Fruit fly (Drosophila melanogaster): ENCODE measurements around the gene CG7149.

The CG7149 gene

dm6 chr2L:7790448-7791355, at the start of gene CG7149:
CG7149 (minus strand) TSS chr2L:7790557.
- no peak for TF ChIP-seq Pif1B (GFP tag; optimal IDR thresholded peaks at IDR 0.05)
- TF ChIP-seq gl (tag; optimal IDR thresholded peaks at IDR 0.05): no peak
- peak; percentile 25 for TF ChIP-seq Snoo (tag; optimal IDR thresholded peaks at IDR 0.05)
- TF ChIP-seq CG14655 (GFP tag; optimal IDR thresholded peaks at IDR 0.05): peak; percentile 20
- TF ChIP-seq Ets98B (GFP tag; IDR thresholded peaks at IDR 0.05): no peak; the same call in 1 of the 2 replicates
- TF ChIP-seq CG8159 (tag; optimal IDR thresholded peaks at IDR 0.05): peak; percentile 46
- no peak for TF ChIP-seq Pif1A (GFP tag; optimal IDR thresholded peaks at IDR 0.05)
- no peak for TF ChIP-seq CG34367 (tag; optimal IDR thresholded peaks at IDR 0.05)
- TF ChIP-seq CG12605 (GFP tag; IDR thresholded peaks at IDR 0.05): 0 out of 2 replicates have a peak, but pooled peaks have one; percentile 11
- peak; percentile 37; the same call in 1 of the 3 replicates for TF ChIP-seq CG4496 (GFP tag; IDR thresholded peaks at IDR 0.05)
- no peak for TF ChIP-seq CG9948 (tag; optimal IDR thresholded peaks at IDR 0.05)
- TF ChIP-seq CG13204 (GFP tag; optimal IDR thresholded peaks at IDR 0.05): peak; percentile 67
- no peak for TF ChIP-seq CG15710 (tag; optimal IDR thresholded peaks at IDR 0.05)
- peak; percentile 52 for TF ChIP-seq EcR (GFP tag; optimal IDR thresholded peaks at IDR 0.05)
- TF ChIP-seq CG17806 (tag; optimal IDR thresholded peaks at IDR 0.05): no peak
- no peak for TF ChIP-seq rn (GFP tag; IDR thresholded peaks at IDR 0.05)
- no peak for TF ChIP-seq CG10348 (GFP tag; IDR thresholded peaks at IDR 0.05)
- TF ChIP-seq CG32121 (GFP tag; IDR thresholded peaks at IDR 0.05): no peak
- peak; percentile 13; the same call in 1 of the 3 replicates for TF ChIP-seq fd96Ca (GFP tag; IDR thresholded peaks at IDR 0.05)
- no peak for TF ChIP-seq CG8301 (tag; optimal IDR thresholded peaks at IDR 0.05)
- TF ChIP-seq D1 (tag; optimal IDR thresholded peaks at IDR 0.05): no peak

DNA sequence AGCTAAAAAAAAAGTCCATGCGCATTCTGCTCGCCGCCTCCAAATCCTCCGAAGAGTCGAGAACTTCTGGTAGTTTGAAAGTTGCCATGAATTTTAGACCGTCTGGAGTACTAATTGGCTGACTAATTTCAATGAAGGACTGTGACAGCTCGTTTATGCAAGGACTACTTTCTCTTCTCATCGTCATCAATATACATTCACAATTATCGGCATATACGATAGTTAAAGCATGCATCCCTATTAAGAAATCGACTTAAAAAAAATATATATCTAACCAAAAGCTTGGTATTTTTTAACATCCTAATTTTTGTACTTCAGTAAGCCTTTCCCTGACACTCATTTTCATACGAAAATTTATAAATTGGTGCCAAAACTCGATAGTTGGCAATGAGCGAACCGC, 49.8 kb upstream of the CG7149 start, which contains the start of gene CG14537:
Gene CG14537, plus strand, starts transcription at position 301 of the 400 bp plus-strand sequence.
- TF ChIP-seq CG4496 (GFP tag; IDR thresholded peaks at IDR 0.05): no peak
- TF ChIP-seq fd96Ca (GFP tag; IDR thresholded peaks at IDR 0.05): no peak
- TF ChIP-seq CG9948 (tag; optimal IDR thresholded peaks at IDR 0.05): no peak
- no peak for TF ChIP-seq Snoo (tag; optimal IDR thresholded peaks at IDR 0.05)
- no peak for TF ChIP-seq CG12605 (GFP tag; IDR thresholded peaks at IDR 0.05)
- TF ChIP-seq rn (GFP tag; IDR thresholded peaks at IDR 0.05): no peak
- TF ChIP-seq CG8159 (tag; optimal IDR thresholded peaks at IDR 0.05): no peak
- no peak for TF ChIP-seq CG34367 (tag; optimal IDR thresholded peaks at IDR 0.05)
- no peak for TF ChIP-seq Pif1A (GFP tag; optimal IDR thresholded peaks at IDR 0.05)
- no peak for TF ChIP-seq CG13204 (GFP tag; optimal IDR thresholded peaks at IDR 0.05)
- TF ChIP-seq CG14655 (GFP tag; optimal IDR thresholded peaks at IDR 0.05): no peak
- no peak for TF ChIP-seq CG10348 (GFP tag; IDR thresholded peaks at IDR 0.05)

DNA sequence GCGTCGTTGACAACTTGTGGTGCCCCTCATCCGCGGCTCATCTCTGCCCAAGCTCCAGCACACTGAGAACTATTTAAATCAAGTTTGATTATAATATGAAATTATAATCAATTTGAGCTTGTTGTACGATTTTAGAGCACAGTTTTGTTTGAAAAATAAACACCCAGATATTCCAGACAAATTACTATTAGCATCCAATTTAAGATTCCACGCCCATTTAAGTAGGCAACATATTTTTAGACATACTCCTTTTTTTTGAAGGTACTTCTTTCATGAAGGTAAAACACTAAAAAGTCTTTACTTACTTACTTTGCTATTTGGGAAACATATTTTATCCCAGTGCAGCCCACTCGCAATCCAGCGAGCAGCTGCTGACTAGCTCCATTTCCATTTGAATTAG, 47.7 kb upstream of the CG7149 start:
- no peak for TF ChIP-seq D1 (tag; optimal IDR thresholded peaks at IDR 0.05)
- no peak for TF ChIP-seq CG8301 (tag; optimal IDR thresholded peaks at IDR 0.05)
- TF ChIP-seq CG4496 (GFP tag; IDR thresholded peaks at IDR 0.05): no peak
- no peak for TF ChIP-seq CG34367 (tag; optimal IDR thresholded peaks at IDR 0.05)
- no peak for TF ChIP-seq gl (tag; optimal IDR thresholded peaks at IDR 0.05)
- no peak for TF ChIP-seq CG10348 (GFP tag; IDR thresholded peaks at IDR 0.05)
- no peak for TF ChIP-seq rn (GFP tag; IDR thresholded peaks at IDR 0.05)

DNA sequence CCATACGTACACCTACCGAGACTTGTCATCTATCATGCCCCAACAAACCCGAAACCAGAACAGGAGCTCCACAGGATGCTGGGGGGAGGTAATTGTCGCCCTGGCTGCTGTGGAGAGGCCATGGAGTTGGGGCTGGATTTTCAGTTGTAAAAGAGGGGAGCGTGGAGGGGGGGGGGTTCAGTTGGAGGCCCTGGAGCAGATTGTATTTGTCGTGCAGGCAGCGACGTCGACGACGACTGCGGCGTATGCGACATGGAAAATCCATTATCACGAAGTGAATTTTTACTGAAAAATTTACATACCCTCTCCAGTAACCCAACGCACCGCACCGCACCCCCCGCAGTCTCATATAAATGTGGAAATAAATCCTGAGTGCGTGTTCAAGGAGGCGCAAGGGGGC, 43.3 kb upstream of the CG7149 start:
- TF ChIP-seq CG8159 (tag; optimal IDR thresholded peaks at IDR 0.05) (no peak), D1 (tag; optimal IDR thresholded peaks at IDR 0.05) (no peak), Snoo (tag; optimal IDR thresholded peaks at IDR 0.05) (no peak), rn (GFP tag; IDR thresholded peaks at IDR 0.05) (no peak), EcR (GFP tag; optimal IDR thresholded peaks at IDR 0.05) (no peak), CG10348 (GFP tag; IDR thresholded peaks at IDR 0.05) (no peak), CG17806 (tag; optimal IDR thresholded peaks at IDR 0.05) (no peak), Ets98B (GFP tag; IDR thresholded peaks at IDR 0.05) (no peak), CG4496 (GFP tag; IDR thresholded peaks at IDR 0.05) (no peak), gl (tag; optimal IDR thresholded peaks at IDR 0.05) (no peak), Pif1A (GFP tag; optimal IDR thresholded peaks at IDR 0.05) (no peak), fd96Ca (GFP tag; IDR thresholded peaks at IDR 0.05) (no peak), CG12605 (GFP tag; IDR thresholded peaks at IDR 0.05) (no peak), CG8301 (tag; optimal IDR thresholded peaks at IDR 0.05) (no peak), CG34367 (tag; optimal IDR thresholded peaks at IDR 0.05) (no peak), Pif1B (GFP tag; optimal IDR thresholded peaks at IDR 0.05) (no peak), CG15710 (tag; optimal IDR thresholded peaks at IDR 0.05) (no peak), CG32121 (GFP tag; IDR thresholded peaks at IDR 0.05) (no peak)

dm6 chr2L:7833238-7833637, 42.9 kb upstream of the CG7149 start:
- TF ChIP-seq CG9948 (tag; optimal IDR thresholded peaks at IDR 0.05): peak; percentile 2
- no peak for TF ChIP-seq Ets98B (GFP tag; IDR thresholded peaks at IDR 0.05)

- TF ChIP-seq CG32121 (GFP tag; IDR thresholded peaks at IDR 0.05): peak; percentile 64; the same call in 1 of the 2 replicates
- peak; percentile 47; the same call in 2 of the 3 replicates for TF ChIP-seq CG4496 (GFP tag; IDR thresholded peaks at IDR 0.05)
- no peak for TF ChIP-seq EcR (GFP tag; optimal IDR thresholded peaks at IDR 0.05)
- 0 out of 3 replicates have a peak, but pooled peaks have one; percentile 14 for TF ChIP-seq fd96Ca (GFP tag; IDR thresholded peaks at IDR 0.05)
Observed at dm6 chr2L:7828901-7829300, 38.5 kb upstream of the CG7149 start.
